Fruit fly (Drosophila melanogaster) Kc167 (cell line): ENCODE results near the gene CG32206.

Source experiments
- Myc ChIP-seq: fragments of >200 bp; optimal IDR thresholded peaks from 2 replicates; lab custom pipeline; 2017; ENCODE audit warnings: missing external identifiers
- Sin3A ChIP-seq: fragments of >200 bp; optimal IDR thresholded peaks from 2 replicates; lab custom pipeline; 2018; ENCODE audit warnings: missing external identifiers
- h ChIP-seq: fragments of >200 bp; optimal IDR thresholded peaks from 3 replicates; lab custom pipeline; 2018; ENCODE audit warnings: missing external identifiers
- insv ChIP-seq: fragments of >200 bp; optimal IDR thresholded peaks from 3 replicates; lab custom pipeline; 2018; ENCODE audit warnings: missing external identifiers
- psq ChIP-seq: fragments of >200 bp; optimal IDR thresholded peaks from 2 replicates; lab custom pipeline; 2017; ENCODE audit warnings: missing external identifiers
- ttk ChIP-seq: sonication (Bioruptor generic); optimal IDR thresholded peaks from 2 replicates; lab custom pipeline; 2017; ENCODE audit warnings: missing external identifiers

CG32206 gene

dm6 chr3L:19412812-19413211 lies at the start of gene CG32206:
CG32206 (minus strand) TSS chr3L:19412912.
- no peak for TF ChIP-seq psq (lab: Kevin White, UChicago)

dm6 chr3L:19446394-19447349 lies 34.0 kb upstream of the CG32206 start, which contains the start of the genes CG33062 and Chd3:
CG33062 (minus strand) TSS chr3L:19446444.
Chd3 (plus strand) TSS chr3L:19447173.
- TF ChIP-seq ttk (lab: Kevin White, UChicago) (no peak), Myc (lab: Kevin White, UChicago) (no peak)

- TF ChIP-seq ttk (lab: Kevin White, UChicago) (no peak), h (no peak), Sin3A (no peak), psq (lab: Kevin White, UChicago) (no peak), insv (lab: Kevin White, UChicago) (no peak), Myc (lab: Kevin White, UChicago) (no peak)
These were observed 31.4 kb upstream of the CG32206 start for dm6 chr3L:19444092-19444491.

dm6 chr3L:19442239-19442638 lies 29.5 kb upstream of the CG32206 start:
- no peak for TF ChIP-seq h
- no peak for TF ChIP-seq Sin3A
- no peak for TF ChIP-seq ttk (lab: Kevin White, UChicago)
- no peak for TF ChIP-seq insv (lab: Kevin White, UChicago)
- no peak for TF ChIP-seq Myc (lab: Kevin White, UChicago)
- TF ChIP-seq psq (lab: Kevin White, UChicago): no peak

dm6 chr3L:19350579-19350978 lies 62.1 kb downstream of the CG32206 start:
- TF ChIP-seq h (no peak), psq (lab: Kevin White, UChicago) (no peak), Myc (lab: Kevin White, UChicago) (no peak), Sin3A (no peak), ttk (lab: Kevin White, UChicago) (no peak), insv (lab: Kevin White, UChicago) (no peak)

- TF ChIP-seq ttk (lab: Kevin White, UChicago): no peak
- TF ChIP-seq insv (lab: Kevin White, UChicago): no peak
- no peak for TF ChIP-seq psq (lab: Kevin White, UChicago)
- TF ChIP-seq Sin3A: no peak
- TF ChIP-seq h: no peak
- no peak for TF ChIP-seq Myc (lab: Kevin White, UChicago)
These were observed 63.1 kb downstream of the CG32206 start for dm6 chr3L:19349530-19350161.

dm6 chr3L:19340516-19340915 lies 72.2 kb downstream of the CG32206 start:
- TF ChIP-seq Myc (lab: Kevin White, UChicago): no peak
- TF ChIP-seq psq (lab: Kevin White, UChicago): no peak
- TF ChIP-seq h: no peak
- no peak for TF ChIP-seq insv (lab: Kevin White, UChicago)

dm6 chr3L:19338234-19338633 lies 74.5 kb downstream of the CG32206 start:
- TF ChIP-seq h: no peak
- no peak for TF ChIP-seq ttk (lab: Kevin White, UChicago)
- TF ChIP-seq Myc (lab: Kevin White, UChicago): no peak
- TF ChIP-seq Sin3A: no peak
- no peak for TF ChIP-seq insv (lab: Kevin White, UChicago)
- no peak for TF ChIP-seq psq (lab: Kevin White, UChicago)

- TF ChIP-seq psq (lab: Kevin White, UChicago) (no peak), Sin3A (no peak), ttk (lab: Kevin White, UChicago) (no peak), insv (lab: Kevin White, UChicago) (no peak)
These were observed 75.2 kb downstream of the CG32206 start, which contains the start of gene pip for dm6 chr3L:19337398-19338086. pip (minus strand) TSS chr3L:19337609.

dm6 chr3L:19336678-19337077 lies 76.0 kb downstream of the CG32206 start:
- TF ChIP-seq h (no peak), Sin3A (no peak), psq (lab: Kevin White, UChicago) (no peak), ttk (lab: Kevin White, UChicago) (no peak), Myc (lab: Kevin White, UChicago) (no peak), insv (lab: Kevin White, UChicago) (no peak)

- no peak for TF ChIP-seq Myc (lab: Kevin White, UChicago)
- TF ChIP-seq ttk (lab: Kevin White, UChicago): no peak
- TF ChIP-seq Sin3A: no peak
- no peak for TF ChIP-seq h
- TF ChIP-seq insv (lab: Kevin White, UChicago): no peak
- TF ChIP-seq psq (lab: Kevin White, UChicago): no peak
These were observed 80.9 kb downstream of the CG32206 start for dm6 chr3L:19331763-19332162.

- no peak for TF ChIP-seq ttk (lab: Kevin White, UChicago)
- no peak for TF ChIP-seq insv (lab: Kevin White, UChicago)
- TF ChIP-seq psq (lab: Kevin White, UChicago): no peak
- TF ChIP-seq Sin3A: no peak
- no peak for TF ChIP-seq h
- no peak for TF ChIP-seq Myc (lab: Kevin White, UChicago)
These were observed 83.2 kb downstream of the CG32206 start for dm6 chr3L:19329499-19329898.
